Worm (Caenorhabditis elegans) whole organism, midembryonic: Measurements from ENCODE around the gene Y75B8A.19.

Source experiments
- T22C8.4 ChIP-seq: fragments of 200-800 bp; sonication (Bioruptor generic); IDR thresholded peaks from 2 replicates; pipeline ENCODE4 v1.3.6; 2022; ENCODE audit warnings: missing genetic modification characterization, missing compliant biosample characterization
- cog-1 ChIP-seq: sonication (generic microtip); optimal IDR thresholded peaks from 2 replicates; lab custom pipeline; 2016; ENCODE audit warnings: missing genetic modification characterization, missing compliant biosample characterization
- flt-1 ChIP-seq: fragments of 200-800 bp; sonication (Bioruptor generic); IDR thresholded peaks from 2 replicates; pipeline ENCODE4 v1.3.6; 2022; ENCODE audit warnings: missing genetic modification characterization, missing compliant biosample characterization
- med-1 ChIP-seq: sonication (generic microtip); optimal IDR thresholded peaks from 2 replicates; lab custom pipeline; 2017; ENCODE audit warnings: missing genetic modification characterization, mild to moderate bottlenecking, missing compliant biosample characterization, antibody characterized with exemption, missing genetic modification reagents; ENCODE audit not compliant: insufficient read depth
- ref-1 ChIP-seq: fragments of 200-800 bp; sonication (Bioruptor generic); conservative IDR thresholded peaks from 2 replicates; pipeline ENCODE4 v1.3.6; 2022; ENCODE audit warnings: missing genetic modification reagents, missing genetic modification characterization, missing compliant biosample characterization
- tab-1 ChIP-seq: fragments of 200-800 bp; sonication (Bioruptor generic); IDR thresholded peaks from 2 replicates; pipeline ENCODE4 v1.3.6; 2022; ENCODE audit warnings: missing genetic modification characterization, missing compliant biosample characterization
- ztf-23 ChIP-seq: fragments of 200-800 bp; sonication (Bioruptor generic); IDR thresholded peaks from 2 replicates; pipeline ENCODE4 v1.3.6; 2022; ENCODE audit warnings: missing genetic modification reagents, missing genetic modification characterization, missing compliant biosample characterization
- ztf-29 ChIP-seq: fragments of 200-800 bp; sonication (Bioruptor generic); IDR thresholded peaks from 2 replicates; pipeline ENCODE4 v1.3.6; 2022; ENCODE audit warnings: missing genetic modification reagents, missing genetic modification characterization, missing compliant biosample characterization

DNA sequence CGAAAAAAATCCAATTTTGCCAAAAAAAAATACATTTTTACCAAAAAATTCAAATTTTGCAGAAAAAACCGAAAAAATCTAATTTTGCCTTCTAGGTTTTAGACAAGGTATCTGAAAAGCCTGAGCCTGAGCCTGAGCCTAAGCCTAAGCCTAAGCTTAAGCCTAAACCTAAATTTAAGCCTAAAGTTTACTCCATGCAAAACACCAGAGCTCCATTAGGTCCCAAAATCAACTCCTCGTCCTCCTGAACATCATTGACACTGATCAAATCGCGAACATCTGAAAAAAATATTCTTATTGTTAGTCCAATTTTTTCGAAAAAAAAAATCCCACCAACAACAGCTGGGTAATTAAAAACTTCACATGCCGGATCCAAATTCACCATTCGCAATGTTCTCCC is 8.4 kb upstream of the Y75B8A.19 start:
- TF ChIP-seq cog-1 (tag; lab: Kevin White, UChicago) (no peak), ztf-29 (GFP tag; lab: Robert Waterston, UW) (peak; percentile 66; the same call in 1 of the 2 replicates), flt-1 (GFP tag; lab: Robert Waterston, UW) (no peak), med-1 (no peak), ztf-23 (no peak), T22C8.4 (no peak), tab-1 (GFP tag; lab: Robert Waterston, UW) (no peak), ref-1 (GFP tag; lab: Robert Waterston, UW) (no peak)
